Fruit fly (Drosophila melanogaster) whole organism, adult: ENCODE data around the gene CG2211.
A peak's percentile ranks its signal among the peaks of the same experiment; 100 is the strongest.

Experiments used
- CG1620 ChIP-seq: fragments of 200-800 bp; sonication (Bioruptor generic); optimal IDR thresholded peaks from 2 replicates; lab custom pipeline; 2016; ENCODE audit warnings: missing biosample characterization, missing genetic modification characterization
- CG33017 ChIP-seq: fragments of 200-800 bp; sonication (Bioruptor generic); optimal IDR thresholded peaks from 2 replicates; lab custom pipeline; 2018; ENCODE audit warnings: missing biosample characterization, mild to moderate bottlenecking, missing genetic modification characterization, moderate library complexity
- CG5204 ChIP-seq: fragments of 200-800 bp; sonication (Bioruptor generic); optimal IDR thresholded peaks from 2 replicates; lab custom pipeline; 2016; ENCODE audit warnings: missing biosample characterization, missing genetic modification characterization
- CG7045 ChIP-seq: fragments of 200-800 bp; sonication (Bioruptor generic); optimal IDR thresholded peaks from 2 replicates; lab custom pipeline; 2017; ENCODE audit warnings: missing biosample characterization, mild to moderate bottlenecking, missing genetic modification characterization
- Hr96 ChIP-seq: fragments of 200-800 bp; sonication (Bioruptor generic); optimal IDR thresholded peaks from 2 replicates; lab custom pipeline; 2016; ENCODE audit warnings: missing biosample characterization, missing genetic modification characterization
- Mnt ChIP-seq: fragments of 200-800 bp; sonication (Bioruptor generic); optimal IDR thresholded peaks from 2 replicates; lab custom pipeline; 2016; ENCODE audit warnings: missing biosample characterization, mild to moderate bottlenecking, missing genetic modification characterization
- cnc ChIP-seq, 2 experiments: fragments of >200 bp; optimal IDR thresholded peaks; 2 replicates each; lab custom pipeline; 2017
- tj ChIP-seq: fragments of 200-800 bp; sonication (Bioruptor generic); optimal IDR thresholded peaks from 3 replicates; lab custom pipeline; 2017; ENCODE audit warnings: missing biosample characterization, mild to moderate bottlenecking, missing genetic modification characterization, moderate library complexity

DNA sequence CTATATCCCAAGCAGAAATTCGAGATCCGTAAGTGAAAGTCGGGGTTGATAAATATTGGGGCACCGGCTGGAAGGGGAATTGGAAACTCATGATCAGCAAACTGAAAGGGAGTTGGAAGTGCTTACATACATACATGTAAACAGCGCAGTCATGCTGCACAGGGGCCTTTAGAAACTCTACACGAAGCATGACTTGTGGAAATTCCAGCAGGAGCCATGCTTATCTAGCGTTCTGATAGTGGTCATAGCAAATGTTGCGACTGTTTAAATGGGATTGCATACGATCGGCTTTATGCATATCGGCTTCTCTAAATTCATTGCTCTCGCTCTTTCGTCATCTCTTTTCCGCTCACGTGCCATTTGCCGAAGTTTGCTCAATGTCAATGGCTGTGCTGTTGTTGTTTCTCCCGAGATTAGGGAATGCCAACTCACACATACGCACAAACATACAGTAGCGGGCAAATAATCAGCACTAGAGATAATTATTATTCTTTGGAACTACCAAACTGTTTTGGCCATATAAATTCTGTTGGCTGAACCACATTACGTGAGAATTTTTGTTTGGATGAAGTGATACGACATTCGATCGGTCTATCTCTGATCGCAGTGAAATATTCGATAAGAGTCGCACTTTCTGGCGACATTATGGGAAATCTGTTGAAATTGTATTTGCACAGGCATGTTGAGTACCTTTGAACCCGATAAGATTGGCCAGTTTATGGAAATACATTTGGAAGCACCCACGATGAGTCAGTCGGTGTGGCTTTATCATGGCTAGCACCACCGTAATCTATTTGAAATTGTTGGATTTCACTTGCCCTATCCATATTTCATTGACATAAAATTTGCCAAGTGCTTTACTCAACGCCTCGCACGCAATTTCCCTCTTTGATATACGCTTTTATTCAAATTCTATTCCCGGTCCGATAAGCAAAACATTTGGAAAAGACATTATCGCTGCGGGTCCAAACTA lies 1.1 kb upstream of the CG2211 start:
- TF ChIP-seq tj = no peak
- TF ChIP-seq CG5204 (GFP tag; lab: Kevin White, UChicago) = no peak
- TF ChIP-seq CG1620 (GFP tag; lab: Kevin White, UChicago) = no peak
- TF ChIP-seq CG33017 = no peak
- no peak for TF ChIP-seq Mnt (GFP tag; lab: Kevin White, UChicago)
- TF ChIP-seq Hr96 (GFP tag; lab: Kevin White, UChicago) = no peak
- no peak for TF ChIP-seq CG7045 (GFP tag; lab: Kevin White, UChicago)
- peak; percentile 95 to 98 for TF ChIP-seq cnc (optimal IDR thresholded peaks at IDR 0.05; lab: Kevin White, UChicago)
